Worm (Caenorhabditis elegans): ENCODE measurements around the gene sam-4.

ce11 chrII:5668830-5669229 is 19.7 kb upstream of the sam-4 start, which contains the start of gene C25H3.7:
- TF ChIP-seq ets-7 (tag; optimal IDR thresholded peaks at IDR 0.05) (no peak), tra-4 (tag; optimal IDR thresholded peaks at IDR 0.05) (no peak), ama-1 (optimal IDR thresholded peaks at IDR 0.05) (no peak), ceh-36 (tag; optimal IDR thresholded peaks at IDR 0.05) (no peak), tbx-37 (GFP tag; conservative IDR thresholded peaks at IDR 0.05) (no peak), sea-1 (GFP tag; conservative IDR thresholded peaks at IDR 0.05) (no peak), hmg-4 (GFP tag; optimal IDR thresholded peaks at IDR 0.05) (no peak), aly-1 (tag; optimal IDR thresholded peaks at IDR 0.05) (no peak)

All from whole organism, early embryonic.